Worm (Caenorhabditis elegans) whole organism, late embryonic: ENCODE data around the gene T13G4.4.

Experiments
- K02D7.2 ChIP-seq: sonication (generic microtip); optimal IDR thresholded peaks from 2 replicates; lab custom pipeline; 2017; ENCODE audit warnings: mild to moderate bottlenecking, missing genetic modification characterization, missing compliant biosample characterization
- K09A11.1 ChIP-seq: sonication (generic microtip); optimal IDR thresholded peaks from 2 replicates; lab custom pipeline; 2017; ENCODE audit warnings: antibody characterized with exemption, mild to moderate bottlenecking, missing genetic modification characterization, missing compliant biosample characterization; ENCODE audit not compliant: insufficient read depth
- Y22D7AL.16 ChIP-seq: sonication (generic microtip); optimal IDR thresholded peaks from 2 replicates; lab custom pipeline; 2016; ENCODE audit warnings: missing genetic modification characterization, missing compliant biosample characterization
- ahr-1 ChIP-seq: sonication (generic microtip); optimal IDR thresholded peaks from 2 replicates; lab custom pipeline; 2016; ENCODE audit warnings: missing genetic modification characterization, missing compliant biosample characterization
- ceh-14 ChIP-seq: sonication (generic microtip); optimal IDR thresholded peaks from 2 replicates; lab custom pipeline; 2016; ENCODE audit warnings: missing genotype, missing genetic modification characterization, missing compliant biosample characterization
- ceh-18 ChIP-seq: sonication (generic microtip); optimal IDR thresholded peaks from 2 replicates; lab custom pipeline; 2016; ENCODE audit warnings: missing genetic modification characterization, missing compliant biosample characterization
- ceh-2 ChIP-seq: sonication (generic microtip); optimal IDR thresholded peaks from 2 replicates; lab custom pipeline; 2016; ENCODE audit warnings: missing genotype, missing genetic modification characterization, missing compliant biosample characterization
- ceh-24 ChIP-seq: sonication (generic microtip); optimal IDR thresholded peaks from 2 replicates; lab custom pipeline; 2016; ENCODE audit warnings: mild to moderate bottlenecking, missing genetic modification characterization, missing compliant biosample characterization
- ceh-30 ChIP-seq: fragments of 150-350 bp; optimal IDR thresholded peaks from 2 replicates; lab custom pipeline; 2014; ENCODE audit warnings: missing biosample characterization, missing genetic modification characterization
- ceh-34 ChIP-seq: sonication (generic microtip); optimal IDR thresholded peaks from 2 replicates; lab custom pipeline; 2016; ENCODE audit warnings: mild to moderate bottlenecking, missing genetic modification characterization, missing compliant biosample characterization
- dmd-4 ChIP-seq: sonication (generic microtip); optimal IDR thresholded peaks from 2 replicates; lab custom pipeline; 2016; ENCODE audit warnings: borderline replicate concordance, missing genetic modification characterization, missing compliant biosample characterization
- elt-4 ChIP-seq: sonication (generic microtip); optimal IDR thresholded peaks from 2 replicates; lab custom pipeline; 2016; ENCODE audit warnings: missing genetic modification characterization, missing compliant biosample characterization
- eyg-1 ChIP-seq: sonication (generic microtip); optimal IDR thresholded peaks from 2 replicates; lab custom pipeline; 2016; ENCODE audit warnings: missing genotype, missing genetic modification characterization, missing compliant biosample characterization
- fax-1 ChIP-seq: sonication (generic microtip); optimal IDR thresholded peaks from 2 replicates; lab custom pipeline; 2016; ENCODE audit warnings: missing genotype, missing genetic modification characterization, missing compliant biosample characterization
- lin-11 ChIP-seq: fragments of 200-800 bp; sonication (Bioruptor generic); optimal IDR thresholded peaks from 2 replicates; lab custom pipeline; 2018; ENCODE audit warnings: mild to moderate bottlenecking, missing genetic modification characterization, missing compliant biosample characterization
- madf-2 ChIP-seq: sonication (generic microtip); optimal IDR thresholded peaks from 2 replicates; lab custom pipeline; 2017; ENCODE audit warnings: missing genetic modification characterization, missing compliant biosample characterization
- mec-3 ChIP-seq: sonication (generic microtip); optimal IDR thresholded peaks from 2 replicates; lab custom pipeline; 2016; ENCODE audit warnings: borderline replicate concordance, missing genetic modification characterization, missing compliant biosample characterization
- nfya-1 ChIP-seq: sonication (generic microtip); optimal IDR thresholded peaks from 2 replicates; lab custom pipeline; 2017; ENCODE audit warnings: missing genetic modification characterization, mild to moderate bottlenecking, missing compliant biosample characterization, antibody characterized with exemption, moderate library complexity
- nhr-11 ChIP-seq: fragments of 150-350 bp; optimal IDR thresholded peaks from 2 replicates; lab custom pipeline; 2014; ENCODE audit warnings: missing biosample characterization, missing genetic modification characterization
- nhr-232 ChIP-seq: sonication (generic microtip); optimal IDR thresholded peaks from 2 replicates; lab custom pipeline; 2016; ENCODE audit warnings: missing genetic modification characterization, missing compliant biosample characterization
- odd-2 ChIP-seq: sonication (generic microtip); optimal IDR thresholded peaks from 2 replicates; lab custom pipeline; 2017; ENCODE audit warnings: antibody characterized with exemption, mild to moderate bottlenecking, missing genetic modification characterization, missing compliant biosample characterization
- pat-9 ChIP-seq: fragments of 200-800 bp; sonication (Bioruptor generic); optimal IDR thresholded peaks from 2 replicates; lab custom pipeline; 2018; ENCODE audit warnings: mild to moderate bottlenecking, missing genetic modification characterization, moderate library complexity, missing compliant biosample characterization
- pqm-1 ChIP-seq: sonication (generic microtip); optimal IDR thresholded peaks from 2 replicates; lab custom pipeline; 2016; ENCODE audit warnings: missing genetic modification characterization, missing compliant biosample characterization
- ref-2 ChIP-seq: sonication (generic microtip); optimal IDR thresholded peaks from 2 replicates; lab custom pipeline; 2016; ENCODE audit warnings: missing genetic modification characterization, missing compliant biosample characterization
- unc-3 ChIP-seq, 2 experiments: fragments of 200-800 bp in 1 of 2; sonication (Bioruptor generic) in 1 of 2; sonication (generic microtip) in 1 of 2; conservative IDR thresholded peaks in 1 of 2; optimal IDR thresholded peaks in 1 of 2; 2 replicates each; pipeline versions ENCODE4 v1.3.6 to Lab custom; 2016 to 2022; ENCODE audit warnings: missing compliant biosample characterization in 2 of 2, missing genetic modification characterization in 2 of 2, missing genetic modification reagents in 1 of 2
- unc-42 ChIP-seq: sonication (generic microtip); optimal IDR thresholded peaks from 2 replicates; lab custom pipeline; 2016; ENCODE audit warnings: missing genotype, missing genetic modification characterization, missing compliant biosample characterization

T13G4.4 gene

DNA sequence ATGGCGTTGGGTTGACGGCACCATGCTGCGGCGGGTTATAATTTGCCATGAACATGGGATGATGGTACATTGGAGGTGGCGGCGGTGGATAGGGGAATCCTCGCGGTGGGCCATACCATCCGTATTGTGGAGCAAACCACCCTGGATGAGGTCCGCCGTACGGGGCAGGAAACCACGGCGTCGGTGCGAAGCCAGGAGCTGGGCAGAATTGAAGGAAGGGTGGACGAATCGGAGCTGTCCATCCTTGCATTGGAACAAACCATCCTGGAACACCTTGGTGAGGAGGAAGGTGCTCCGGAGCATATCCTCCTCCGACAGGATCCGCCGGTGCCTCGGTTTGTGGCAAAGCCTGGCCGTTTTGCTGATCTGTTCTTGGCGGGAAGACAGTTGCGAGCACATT is 11.2 kb upstream of the T13G4.4 start:
- TF ChIP-seq mec-3 (tag; lab: Kevin White, UChicago) (peak; percentile 8), ceh-14 (tag; lab: Kevin White, UChicago) (no peak)

ce11 chrX:1192848-1193247 is 1.4 kb upstream of the T13G4.4 start, which contains the start of gene T13G4.1:
Gene T13G4.1 (plus strand): TSS chrX:1193148.
- TF ChIP-seq ceh-2 (tag; lab: Kevin White, UChicago) (no peak), ceh-24 (tag; lab: Kevin White, UChicago) (no peak), madf-2 (no peak), ref-2 (tag; lab: Kevin White, UChicago) (no peak), lin-11 (tag; lab: Kevin White, UChicago) (no peak)

DNA sequence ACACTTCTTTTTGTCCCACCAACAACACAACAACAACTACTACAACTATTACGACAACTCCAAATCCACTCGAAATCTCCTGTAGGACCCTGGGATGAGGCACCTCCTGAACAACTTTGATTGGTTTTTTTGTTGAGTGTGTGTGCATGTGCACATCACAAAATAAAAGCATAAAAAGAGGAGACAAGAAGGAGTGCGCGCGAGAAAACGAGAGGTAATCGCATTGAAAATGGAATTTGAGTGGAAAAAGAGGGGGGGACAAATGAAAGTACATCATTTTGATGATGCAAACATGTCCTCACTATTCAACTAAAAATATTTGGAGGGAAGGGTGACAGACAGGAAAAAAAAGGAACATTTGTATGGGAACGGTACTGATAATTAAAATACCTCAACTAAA is 6.0 kb downstream of the T13G4.4 start:
- TF ChIP-seq odd-2 (tag; lab: Kevin White, UChicago) (no peak), unc-42 (peak; percentile 94)

ce11 chrX:1183985-1184384 is 7.5 kb downstream of the T13G4.4 start:
- peak; percentile 87 for TF ChIP-seq unc-42
- no peak for TF ChIP-seq dmd-4 (tag; lab: Kevin White, UChicago)
- TF ChIP-seq, all 69 proteins: peak for 1

ce11 chrX:1183258-1183657 is 8.2 kb downstream of the T13G4.4 start:
- no peak for TF ChIP-seq K02D7.2 (tag; lab: Kevin White, UChicago)
- TF ChIP-seq Y22D7AL.16 (tag; lab: Kevin White, UChicago), result no peak
- TF ChIP-seq nfya-1 (tag; lab: Kevin White, UChicago), result no peak
- no peak for TF ChIP-seq ceh-18 (tag; lab: Kevin White, UChicago)
- TF ChIP-seq pqm-1, result no peak
- TF ChIP-seq K09A11.1 (tag; lab: Kevin White, UChicago), result no peak
- TF ChIP-seq ceh-30 (tag; lab: Kevin White, UChicago), result no peak
- TF ChIP-seq nhr-232 (tag; lab: Kevin White, UChicago), result no peak
- TF ChIP-seq fax-1 (tag; lab: Kevin White, UChicago), result no peak
- TF ChIP-seq lin-11 (tag; lab: Kevin White, UChicago), result no peak
- TF ChIP-seq ceh-24 (tag; lab: Kevin White, UChicago), result no peak
- no peak for TF ChIP-seq unc-42
- TF ChIP-seq nhr-11 (tag; lab: Kevin White, UChicago), result no peak
- no peak for TF ChIP-seq pat-9 (tag; lab: Kevin White, UChicago)

- TF ChIP-seq unc-42 (peak; percentile 67), eyg-1 (no peak), ahr-1 (no peak), unc-3 (GFP tag; conservative IDR thresholded peaks at IDR 0.05; lab: Robert Waterston, UW) (no peak), unc-3 (tag; optimal IDR thresholded peaks at IDR 0.05; lab: Kevin White, UChicago) (peak; percentile 57), ceh-34 (tag; lab: Kevin White, UChicago) (peak; percentile 85)
These were observed 10.1 kb downstream of the T13G4.4 start for ce11 chrX:1181271-1181958.

- TF ChIP-seq ceh-18 (tag; lab: Kevin White, UChicago), result no peak
- TF ChIP-seq nhr-11 (tag; lab: Kevin White, UChicago), result no peak
- TF ChIP-seq madf-2, result no peak
- no peak for TF ChIP-seq elt-4 (tag; lab: Kevin White, UChicago)
These were observed 11.5 kb downstream of the T13G4.4 start, which contains the start of gene hot-8 for ce11 chrX:1179984-1180383. Gene hot-8 (plus strand): TSS chrX:1180284.
